Fruit fly (Drosophila melanogaster): ENCODE data around the gene mAcon1.

The mAcon1 gene

DNA sequence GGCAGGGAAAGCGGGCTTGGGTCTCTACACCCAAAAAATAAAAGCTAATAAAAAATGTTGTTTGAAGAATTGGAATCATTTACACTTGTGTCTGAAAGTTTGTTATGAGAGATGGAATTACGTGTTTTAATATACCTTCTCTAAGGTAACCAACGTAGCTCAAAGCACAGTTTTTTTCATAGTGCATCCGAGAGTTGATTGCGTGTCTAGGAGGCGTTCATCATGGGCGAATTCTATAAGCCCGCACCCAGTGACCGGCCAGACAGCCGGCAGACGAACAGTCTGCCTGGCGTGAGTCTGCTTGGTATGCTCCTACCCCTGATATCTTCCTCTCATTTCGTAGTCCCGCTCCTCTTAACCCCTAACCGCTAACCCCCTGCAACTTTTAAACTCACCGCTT is 19.4 kb downstream of the mAcon1 start:
- TF ChIP-seq CG33017 (tag; optimal IDR thresholded peaks at IDR 0.05) (no peak), Crg-1 (GFP tag; optimal IDR thresholded peaks at IDR 0.05) (no peak), CG14711 (tag; optimal IDR thresholded peaks at IDR 0.05) (no peak), CG7101 (tag; optimal IDR thresholded peaks at IDR 0.05) (no peak), Clk (GFP tag; optimal IDR thresholded peaks at IDR 0.05) (no peak), bab1 (GFP tag; optimal IDR thresholded peaks at IDR 0.05) (no peak), toe (GFP tag; optimal IDR thresholded peaks at IDR 0.05) (no peak), CG12768 (GFP tag; optimal IDR thresholded peaks at IDR 0.05) (no peak), kay (GFP tag; ENCODE audit: borderline replicate concordance) (no peak), cic (GFP tag; optimal IDR thresholded peaks at IDR 0.05) (no peak), cnc (optimal IDR thresholded peaks at IDR 0.05) (no peak), CG7045 (GFP tag; optimal IDR thresholded peaks at IDR 0.05) (no peak), CG5204 (GFP tag; optimal IDR thresholded peaks at IDR 0.05) (no peak), Mnt (GFP tag; optimal IDR thresholded peaks at IDR 0.05) (no peak)

DNA sequence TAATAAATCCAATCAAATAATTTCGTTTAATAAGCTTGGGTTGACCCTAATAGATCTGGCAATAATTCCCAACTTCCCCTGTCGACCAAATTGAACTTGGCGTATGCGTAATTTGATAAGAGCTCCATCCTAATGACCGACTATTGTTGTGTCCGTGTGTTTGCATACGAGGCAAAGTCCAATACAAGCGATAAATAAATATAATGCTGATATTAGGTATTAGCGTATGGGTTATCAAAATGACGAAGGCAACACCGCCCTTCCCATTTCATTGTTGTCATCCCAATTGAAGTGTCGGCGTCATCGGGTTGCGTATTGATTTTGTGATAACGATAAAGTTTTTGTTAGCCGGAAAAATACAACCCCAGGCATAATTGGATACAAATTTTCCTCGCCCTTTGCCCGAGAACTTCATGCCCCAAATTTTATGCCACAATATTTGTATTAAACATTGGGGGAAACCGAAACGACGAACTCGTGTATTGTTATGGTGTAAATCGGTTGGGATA is 21.0 kb downstream of the mAcon1 start:
- no peak for TF ChIP-seq CG5204 (GFP tag; optimal IDR thresholded peaks at IDR 0.05)
- no peak for TF ChIP-seq CG14711 (tag; optimal IDR thresholded peaks at IDR 0.05)
- TF ChIP-seq CG12768 (GFP tag; optimal IDR thresholded peaks at IDR 0.05): no peak
- no peak for TF ChIP-seq CG11617 (GFP tag; optimal IDR thresholded peaks at IDR 0.05)
- TF ChIP-seq cic (GFP tag; optimal IDR thresholded peaks at IDR 0.05): no peak
- no peak for TF ChIP-seq cnc (optimal IDR thresholded peaks at IDR 0.05)
- TF ChIP-seq ovo (GFP tag; optimal IDR thresholded peaks at IDR 0.05): no peak
- no peak for TF ChIP-seq pad (GFP tag; optimal IDR thresholded peaks at IDR 0.05)
- TF ChIP-seq CG7101 (tag; optimal IDR thresholded peaks at IDR 0.05): no peak
- no peak for TF ChIP-seq Crg-1 (GFP tag; optimal IDR thresholded peaks at IDR 0.05)
- TF ChIP-seq CG7045 (GFP tag; optimal IDR thresholded peaks at IDR 0.05): no peak
- no peak for TF ChIP-seq kay (GFP tag; ENCODE audit: borderline replicate concordance)
- TF ChIP-seq Hr96 (GFP tag; optimal IDR thresholded peaks at IDR 0.05): no peak
- no peak for TF ChIP-seq toe (GFP tag; optimal IDR thresholded peaks at IDR 0.05)
- TF ChIP-seq Clk (GFP tag; optimal IDR thresholded peaks at IDR 0.05): no peak
- TF ChIP-seq Mnt (GFP tag; optimal IDR thresholded peaks at IDR 0.05): no peak

DNA sequence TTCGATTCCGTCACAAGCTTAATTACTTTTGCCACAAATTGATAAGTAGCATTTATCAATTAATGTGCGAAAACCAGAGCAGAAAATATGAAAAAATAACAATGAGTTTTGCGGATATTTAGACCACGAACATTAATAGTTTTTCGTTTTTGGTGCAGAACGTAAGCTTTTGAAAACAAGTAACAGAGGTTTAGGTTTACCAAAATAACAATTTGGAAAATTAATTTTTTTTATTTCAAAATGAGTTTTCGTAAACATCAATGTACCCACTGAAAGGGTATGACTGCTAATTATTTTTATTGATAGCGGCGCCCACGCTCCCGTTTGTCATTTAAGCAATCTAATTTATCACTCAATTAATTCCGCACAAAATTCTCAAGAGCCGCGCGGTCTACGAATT is 27.0 kb downstream of the mAcon1 start:
- TF ChIP-seq CG33017 (tag; optimal IDR thresholded peaks at IDR 0.05): no peak
- TF ChIP-seq cnc (optimal IDR thresholded peaks at IDR 0.05): no peak
- TF ChIP-seq CG14711 (tag; optimal IDR thresholded peaks at IDR 0.05): no peak
- no peak for TF ChIP-seq CG7045 (GFP tag; optimal IDR thresholded peaks at IDR 0.05)
- no peak for TF ChIP-seq tj (GFP tag; optimal IDR thresholded peaks at IDR 0.05)
- TF ChIP-seq toe (GFP tag; optimal IDR thresholded peaks at IDR 0.05): no peak
- TF ChIP-seq Crg-1 (GFP tag; optimal IDR thresholded peaks at IDR 0.05): no peak
- no peak for TF ChIP-seq Mnt (GFP tag; optimal IDR thresholded peaks at IDR 0.05)
- no peak for TF ChIP-seq kay (GFP tag; ENCODE audit: borderline replicate concordance)
- no peak for TF ChIP-seq CG11617 (GFP tag; optimal IDR thresholded peaks at IDR 0.05)
- no peak for TF ChIP-seq cic (GFP tag; optimal IDR thresholded peaks at IDR 0.05)
- TF ChIP-seq bab1 (GFP tag; optimal IDR thresholded peaks at IDR 0.05): no peak
- TF ChIP-seq CG12768 (GFP tag; optimal IDR thresholded peaks at IDR 0.05): no peak
- no peak for TF ChIP-seq Hr96 (GFP tag; optimal IDR thresholded peaks at IDR 0.05)
- no peak for TF ChIP-seq pad (GFP tag; optimal IDR thresholded peaks at IDR 0.05)
- TF ChIP-seq Clk (GFP tag; optimal IDR thresholded peaks at IDR 0.05): no peak
- no peak for TF ChIP-seq ovo (GFP tag; optimal IDR thresholded peaks at IDR 0.05)
- TF ChIP-seq CG1620 (GFP tag; optimal IDR thresholded peaks at IDR 0.05): no peak
- no peak for TF ChIP-seq CG5204 (GFP tag; optimal IDR thresholded peaks at IDR 0.05)

DNA sequence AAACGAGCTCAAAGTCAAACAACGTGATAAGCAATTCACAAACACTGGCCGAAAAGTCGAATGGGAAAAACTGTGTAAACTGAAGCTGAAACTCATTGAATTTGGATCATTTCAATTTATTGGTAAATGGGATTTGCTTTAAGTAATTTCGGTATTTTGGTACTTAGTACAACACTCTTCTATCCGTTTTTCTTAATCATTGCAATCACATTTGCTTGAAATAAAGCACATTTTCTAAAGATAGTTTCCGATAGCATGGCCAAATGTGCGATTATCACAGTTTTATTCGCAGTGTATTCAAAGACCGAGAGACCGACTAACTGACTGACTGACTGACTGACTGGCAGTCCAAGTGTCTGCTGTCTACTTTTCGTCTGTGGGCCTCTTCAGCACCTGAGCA is 28.1 kb downstream of the mAcon1 start:
- TF ChIP-seq toe (GFP tag; optimal IDR thresholded peaks at IDR 0.05): no peak
- TF ChIP-seq Clk (GFP tag; optimal IDR thresholded peaks at IDR 0.05): no peak
- TF ChIP-seq CG33017 (tag; optimal IDR thresholded peaks at IDR 0.05): no peak
- no peak for TF ChIP-seq ovo (GFP tag; optimal IDR thresholded peaks at IDR 0.05)
- no peak for TF ChIP-seq CG14711 (tag; optimal IDR thresholded peaks at IDR 0.05)

DNA sequence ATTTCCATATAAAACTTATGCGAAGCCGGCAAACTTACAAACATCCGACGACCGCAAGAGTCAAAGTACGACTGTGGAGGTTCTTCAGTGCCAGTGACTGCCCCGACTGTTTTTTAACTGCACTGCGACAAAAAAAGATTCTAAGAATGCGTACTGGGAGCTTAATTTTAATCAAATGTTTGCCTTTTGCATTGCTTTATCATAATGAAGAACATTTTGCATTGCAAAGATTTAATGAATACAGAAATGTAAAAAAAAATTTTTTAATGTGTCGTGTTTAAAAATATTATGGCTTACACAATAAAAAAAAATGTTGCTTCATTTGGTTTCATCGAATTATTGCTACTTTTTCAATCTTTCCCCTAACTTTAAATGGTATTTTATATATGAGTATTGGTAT is 28.8 kb downstream of the mAcon1 start:
- TF ChIP-seq Crg-1 (GFP tag; optimal IDR thresholded peaks at IDR 0.05): no peak
- TF ChIP-seq Mnt (GFP tag; optimal IDR thresholded peaks at IDR 0.05): no peak
- no peak for TF ChIP-seq tj (GFP tag; optimal IDR thresholded peaks at IDR 0.05)
- no peak for TF ChIP-seq Clk (GFP tag; optimal IDR thresholded peaks at IDR 0.05)
- TF ChIP-seq cic (GFP tag; optimal IDR thresholded peaks at IDR 0.05): no peak

DNA sequence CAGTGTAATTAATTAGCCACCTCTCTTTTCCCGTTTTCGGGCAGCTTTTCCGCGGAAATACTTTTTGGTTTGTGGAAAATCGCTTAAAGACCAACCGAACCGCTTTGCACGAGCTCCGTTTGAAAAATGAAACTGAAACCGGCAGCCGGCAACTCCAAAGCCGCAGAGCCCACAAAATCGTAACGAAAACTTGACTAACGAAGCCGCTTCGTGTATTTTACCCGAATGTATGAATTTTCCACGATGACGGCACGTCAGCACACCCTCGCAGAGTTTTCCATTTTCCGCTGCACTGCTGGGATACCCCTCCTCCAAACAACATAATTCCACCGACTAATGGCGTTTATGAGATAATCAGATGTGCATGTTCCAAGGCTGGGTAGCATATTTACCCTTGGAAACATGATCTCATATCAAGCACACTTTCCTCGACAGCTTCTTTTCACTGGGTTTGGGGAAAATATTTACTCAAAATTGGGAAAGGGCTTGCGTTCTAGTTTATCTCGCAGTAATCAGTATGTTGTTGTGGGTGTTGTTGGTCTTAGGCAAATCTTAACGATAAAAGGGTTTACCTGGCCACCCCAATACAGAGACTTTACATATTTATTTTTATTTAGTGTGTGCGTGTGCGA is 30.4 kb downstream of the mAcon1 start, which contains the start of gene Ret:
Gene Ret (minus strand): TSS at position 130 of the 632 bp plus-strand sequence.
- TF ChIP-seq Crg-1 (GFP tag; optimal IDR thresholded peaks at IDR 0.05) (no peak), ovo (GFP tag; optimal IDR thresholded peaks at IDR 0.05) (no peak), cnc (optimal IDR thresholded peaks at IDR 0.05) (no peak), kay (GFP tag; ENCODE audit: borderline replicate concordance) (no peak)

DNA sequence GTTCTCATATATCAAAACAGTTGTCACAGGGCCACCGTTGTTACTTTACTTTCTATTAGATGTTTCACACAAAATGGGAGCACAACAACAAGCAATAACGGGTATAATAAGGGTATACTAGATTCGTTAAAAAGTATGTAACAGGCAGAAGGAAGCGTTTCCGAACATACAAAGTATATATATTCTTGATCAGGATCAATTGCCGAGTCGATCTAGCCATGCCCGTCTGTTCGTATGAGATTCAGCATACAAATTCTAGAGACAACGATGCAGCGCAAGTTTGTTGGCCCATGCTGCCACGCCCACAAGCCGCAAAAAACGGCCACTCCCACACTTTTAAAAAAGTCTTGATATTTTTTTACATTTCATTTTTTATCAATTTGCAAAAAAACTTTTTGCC is 31.9 kb downstream of the mAcon1 start, which contains the start of gene CG31624:
Gene CG31624 (minus strand): TSS at position 101 of the 400 bp plus-strand sequence.
- no peak for TF ChIP-seq Mnt (GFP tag; optimal IDR thresholded peaks at IDR 0.05)
- TF ChIP-seq Clk (GFP tag; optimal IDR thresholded peaks at IDR 0.05): no peak
- no peak for TF ChIP-seq CG11617 (GFP tag; optimal IDR thresholded peaks at IDR 0.05)
- TF ChIP-seq CG7101 (tag; optimal IDR thresholded peaks at IDR 0.05): no peak
- TF ChIP-seq bab1 (GFP tag; optimal IDR thresholded peaks at IDR 0.05): no peak
- TF ChIP-seq ovo (GFP tag; optimal IDR thresholded peaks at IDR 0.05): no peak
- TF ChIP-seq Hr96 (GFP tag; optimal IDR thresholded peaks at IDR 0.05): no peak
- TF ChIP-seq kay (GFP tag; ENCODE audit: borderline replicate concordance): no peak
- no peak for TF ChIP-seq tj (GFP tag; optimal IDR thresholded peaks at IDR 0.05)
- no peak for TF ChIP-seq cnc (optimal IDR thresholded peaks at IDR 0.05)
- no peak for TF ChIP-seq CG14711 (tag; optimal IDR thresholded peaks at IDR 0.05)
- no peak for TF ChIP-seq CG1620 (GFP tag; optimal IDR thresholded peaks at IDR 0.05)
- TF ChIP-seq cic (GFP tag; optimal IDR thresholded peaks at IDR 0.05): no peak
- no peak for TF ChIP-seq Crg-1 (GFP tag; optimal IDR thresholded peaks at IDR 0.05)
- TF ChIP-seq CG5204 (GFP tag; optimal IDR thresholded peaks at IDR 0.05): no peak
- no peak for TF ChIP-seq pad (GFP tag; optimal IDR thresholded peaks at IDR 0.05)
- TF ChIP-seq toe (GFP tag; optimal IDR thresholded peaks at IDR 0.05): no peak
